Fruit fly (Drosophila melanogaster) whole organism, embryonic: ENCODE data around the gene Jhbp2.

ENCODE experiments used
- ATbp ChIP-seq: fragments of 200-800 bp; sonication (Bioruptor generic); optimal IDR thresholded peaks from 2 replicates; lab custom pipeline; 2017; ENCODE audit warnings: missing biosample characterization, mild to moderate bottlenecking, missing genetic modification characterization, missing genetic modification reagents
- Atf-2 ChIP-seq: fragments of 200-800 bp; sonication (Bioruptor generic); optimal IDR thresholded peaks from 2 replicates; lab custom pipeline; 2016; ENCODE audit warnings: missing biosample characterization, missing genetic modification characterization
- CG10267 ChIP-seq: fragments of 200-800 bp; sonication (Bioruptor generic); optimal IDR thresholded peaks from 2 replicates; lab custom pipeline; 2018; ENCODE audit warnings: missing biosample characterization, mild to moderate bottlenecking, missing genetic modification characterization, moderate library complexity
- CG10543 ChIP-seq: fragments of 200-800 bp; sonication (Bioruptor generic); optimal IDR thresholded peaks from 3 replicates; lab custom pipeline; 2017; ENCODE audit warnings: missing biosample characterization, mild to moderate bottlenecking, missing genetic modification characterization, moderate library complexity
- CG12236 ChIP-seq: fragments of 200-800 bp; sonication (Bioruptor generic); optimal IDR thresholded peaks from 2 replicates; lab custom pipeline; 2016; ENCODE audit warnings: missing biosample characterization, missing genetic modification characterization
- CG1233 ChIP-seq: fragments of 200-800 bp; sonication (Bioruptor generic); optimal IDR thresholded peaks from 4 replicates; lab custom pipeline; 2018; ENCODE audit warnings: missing biosample characterization, mild to moderate bottlenecking, missing genetic modification characterization
- CG13775 ChIP-seq: fragments of 200-800 bp; sonication (Bioruptor generic); optimal IDR thresholded peaks from 3 replicates; lab custom pipeline; 2017; ENCODE audit warnings: missing biosample characterization, mild to moderate bottlenecking, missing genetic modification characterization
- CG14050 ChIP-seq: fragments of 200-800 bp; sonication (Bioruptor generic); IDR thresholded peaks from 3 replicates; pipeline ENCODE4 v1.3.6; 2022; ENCODE audit warnings: missing biosample characterization, missing genetic modification characterization
- CG14965 ChIP-seq: fragments of 200-800 bp; sonication (Bioruptor generic); optimal IDR thresholded peaks from 2 replicates; lab custom pipeline; 2016; ENCODE audit warnings: missing biosample characterization, missing genetic modification characterization, borderline replicate concordance
- CG15269 ChIP-seq: fragments of 200-800 bp; sonication (Bioruptor generic); optimal IDR thresholded peaks from 2 replicates; lab custom pipeline; 2018; ENCODE audit warnings: missing biosample characterization, mild to moderate bottlenecking, missing genetic modification characterization, moderate library complexity
- CG15479 ChIP-seq: fragments of 200-800 bp; sonication (Bioruptor generic); optimal IDR thresholded peaks from 3 replicates; lab custom pipeline; 2019; ENCODE audit warnings: missing biosample characterization, mild to moderate bottlenecking, missing genetic modification characterization, moderate library complexity
- CG15514 ChIP-seq: fragments of 200-800 bp; sonication (Bioruptor generic); optimal IDR thresholded peaks from 3 replicates; lab custom pipeline; 2017; ENCODE audit warnings: missing biosample characterization, missing genetic modification characterization, mild to moderate bottlenecking, moderate library complexity, missing genetic modification reagents
- CG1647 ChIP-seq: fragments of 200-800 bp; sonication (Bioruptor generic); optimal IDR thresholded peaks from 3 replicates; lab custom pipeline; 2016; ENCODE audit warnings: missing biosample characterization, missing genetic modification characterization
- CG1832 ChIP-seq: fragments of 200-800 bp; sonication (Bioruptor generic); optimal IDR thresholded peaks from 2 replicates; lab custom pipeline; 2017; ENCODE audit warnings: missing biosample characterization, mild to moderate bottlenecking, missing genetic modification characterization, inconsistent platforms
- CG18764 ChIP-seq: fragments of 200-800 bp; sonication (Bioruptor generic); optimal IDR thresholded peaks from 3 replicates; lab custom pipeline; 2016; ENCODE audit warnings: missing biosample characterization, missing genetic modification characterization
- CG2202 ChIP-seq: fragments of 200-800 bp; sonication (Bioruptor generic); optimal IDR thresholded peaks from 2 replicates; lab custom pipeline; 2018; ENCODE audit warnings: missing biosample characterization, mild to moderate bottlenecking, missing genetic modification characterization
- CG30431 ChIP-seq: fragments of 200-800 bp; sonication (Bioruptor generic); optimal IDR thresholded peaks from 2 replicates; lab custom pipeline; 2017; ENCODE audit warnings: missing biosample characterization, missing genetic modification characterization
- CG3065 ChIP-seq: fragments of 200-800 bp; sonication (Bioruptor generic); optimal IDR thresholded peaks from 2 replicates; lab custom pipeline; 2016; ENCODE audit warnings: missing biosample characterization, missing genetic modification characterization
- CG31224 ChIP-seq: fragments of 200-800 bp; sonication (Bioruptor generic); IDR thresholded peaks from 2 replicates; pipeline ENCODE4 v1.3.6; 2022; ENCODE audit warnings: missing biosample characterization, missing genetic modification characterization
- CG33213 ChIP-seq: fragments of 200-800 bp; sonication (Bioruptor generic); optimal IDR thresholded peaks from 3 replicates; lab custom pipeline; 2016; ENCODE audit warnings: missing biosample characterization, missing genetic modification characterization
- CG6254 ChIP-seq: fragments of 200-800 bp; sonication (Bioruptor generic); optimal IDR thresholded peaks from 3 replicates; lab custom pipeline; 2017; ENCODE audit warnings: mild to moderate bottlenecking, missing biosample characterization, missing genetic modification reagents, missing genetic modification characterization
- CG7357 ChIP-seq: fragments of 200-800 bp; sonication (Bioruptor generic); IDR thresholded peaks from 3 replicates; pipeline ENCODE4 v1.3.6; 2022; ENCODE audit warnings: missing biosample characterization, missing genetic modification characterization
- CG8290 ChIP-seq, 3 experiments: fragments of 200-800 bp; sonication (Bioruptor generic); optimal IDR thresholded peaks; 2 replicates each; lab custom pipeline; 2016 to 2019; ENCODE audit warnings: missing biosample characterization in 3 of 3, missing genetic modification characterization in 3 of 3, mild to moderate bottlenecking in 2 of 3, moderate library complexity in 1 of 3
- Dbx ChIP-seq: fragments of 200-800 bp; sonication (Bioruptor generic); IDR thresholded peaks from 3 replicates; pipeline ENCODE4 v1.3.6; 2022; ENCODE audit warnings: missing biosample characterization, missing genetic modification characterization
- E2f1 ChIP-seq: fragments of 200-800 bp; sonication (Bioruptor generic); IDR thresholded peaks from 2 replicates; pipeline ENCODE4 v1.3.6; 2022; ENCODE audit warnings: missing biosample characterization, missing genetic modification characterization
- Hand ChIP-seq: fragments of 200-800 bp; sonication (Bioruptor generic); optimal IDR thresholded peaks from 2 replicates; lab custom pipeline; 2017; ENCODE audit warnings: mild to moderate bottlenecking, missing biosample characterization, missing genetic modification reagents, missing genetic modification characterization
- Hey ChIP-seq: fragments of 200-800 bp; sonication (Bioruptor generic); optimal IDR thresholded peaks from 3 replicates; lab custom pipeline; 2018; ENCODE audit warnings: missing biosample characterization, mild to moderate bottlenecking, missing genetic modification characterization
- Lhr ChIP-seq: fragments of 200-800 bp; sonication (Bioruptor generic); optimal IDR thresholded peaks from 3 replicates; lab custom pipeline; 2017; ENCODE audit warnings: mild to moderate bottlenecking, missing biosample characterization, missing genetic modification reagents, missing genetic modification characterization
- Med ChIP-seq: fragments of 200-800 bp; sonication (Bioruptor generic); peaks from one replicate; lab custom pipeline; 2016; ENCODE audit warnings: missing biosample characterization, missing genetic modification characterization, mild to moderate bottlenecking, inconsistent platforms, moderate library complexity
- Nf-YB ChIP-seq: fragments of 200-800 bp; sonication (Bioruptor generic); optimal IDR thresholded peaks from 3 replicates; lab custom pipeline; 2019; ENCODE audit warnings: missing biosample characterization, mild to moderate bottlenecking, missing genetic modification characterization, moderate library complexity
- Opbp ChIP-seq: fragments of 200-800 bp; sonication (Bioruptor generic); IDR thresholded peaks from 3 replicates; pipeline ENCODE4 v1.3.6; 2022; ENCODE audit warnings: missing biosample characterization, missing genetic modification characterization; ENCODE audit not compliant: partially characterized antibody
- Sox102F ChIP-seq: fragments of 200-800 bp; sonication (Bioruptor generic); optimal IDR thresholded peaks from 2 replicates; lab custom pipeline; 2018; ENCODE audit warnings: missing biosample characterization, mild to moderate bottlenecking, missing genetic modification characterization, moderate library complexity
- Xrp1 ChIP-seq: fragments of 200-800 bp; sonication (Bioruptor generic); IDR thresholded peaks from 2 replicates; pipeline ENCODE4 v1.3.6; 2022; ENCODE audit warnings: missing biosample characterization, missing genetic modification characterization
- bigmax ChIP-seq: fragments of 200-800 bp; sonication (Bioruptor generic); optimal IDR thresholded peaks from 2 replicates; lab custom pipeline; 2018; ENCODE audit warnings: missing biosample characterization, mild to moderate bottlenecking, missing genetic modification characterization
- crc ChIP-seq: fragments of 200-800 bp; sonication (Bioruptor generic); optimal IDR thresholded peaks from 2 replicates; lab custom pipeline; 2016; ENCODE audit warnings: missing biosample characterization, missing genetic modification characterization
- dpn ChIP-seq, 2 experiments: fragments of 200-800 bp; sonication (Bioruptor generic); optimal IDR thresholded peaks; 3 replicates each; lab custom pipeline; 2016; ENCODE audit warnings: missing biosample characterization in 2 of 2, missing genetic modification characterization in 2 of 2
- fd64A ChIP-seq: fragments of 200-800 bp; sonication (Bioruptor generic); optimal IDR thresholded peaks from 3 replicates; lab custom pipeline; 2018; ENCODE audit warnings: missing biosample characterization, mild to moderate bottlenecking, missing genetic modification characterization
- fru ChIP-seq: fragments of >200 bp; optimal IDR thresholded peaks from 2 replicates; lab custom pipeline; 2017
- ftz-f1 ChIP-seq: fragments of 200-800 bp; sonication (Bioruptor generic); optimal IDR thresholded peaks from 2 replicates; lab custom pipeline; 2016; ENCODE audit warnings: missing biosample characterization, missing genetic modification characterization
- fu2 ChIP-seq: fragments of 200-800 bp; sonication (Bioruptor generic); optimal IDR thresholded peaks from 2 replicates; lab custom pipeline; 2016; ENCODE audit warnings: missing biosample characterization, missing genetic modification characterization
- gcm2 ChIP-seq: fragments of 200-800 bp; sonication (Bioruptor generic); optimal IDR thresholded peaks from 2 replicates; lab custom pipeline; 2016; ENCODE audit warnings: missing biosample characterization, missing genetic modification characterization
- h ChIP-seq: fragments of >200 bp; optimal IDR thresholded peaks from 2 replicates; lab custom pipeline; 2017
- kay ChIP-seq: fragments of 200-800 bp; sonication (Bioruptor generic); optimal IDR thresholded peaks from 2 replicates; lab custom pipeline; 2016; ENCODE audit warnings: missing biosample characterization, missing genetic modification characterization
- kni ChIP-seq: fragments of 200-800 bp; sonication (Bioruptor generic); optimal IDR thresholded peaks from 3 replicates; lab custom pipeline; 2017; ENCODE audit warnings: mild to moderate bottlenecking, missing biosample characterization, missing genetic modification reagents, missing genetic modification characterization
- lbe ChIP-seq: fragments of 200-800 bp; sonication (Bioruptor generic); optimal IDR thresholded peaks from 2 replicates; lab custom pipeline; 2016; ENCODE audit warnings: missing biosample characterization, mild to moderate bottlenecking, missing genetic modification characterization
- mld ChIP-seq: fragments of 200-800 bp; sonication (Bioruptor generic); IDR thresholded peaks from 3 replicates; pipeline ENCODE4 v1.3.6; 2022; ENCODE audit warnings: missing biosample characterization, missing genetic modification characterization; ENCODE audit not compliant: partially characterized antibody
- org-1 ChIP-seq: fragments of 200-800 bp; sonication (Bioruptor generic); optimal IDR thresholded peaks from 2 replicates; lab custom pipeline; 2017; ENCODE audit warnings: missing biosample characterization, missing genetic modification characterization
- schlank ChIP-seq: fragments of 200-800 bp; sonication (Bioruptor generic); optimal IDR thresholded peaks from 2 replicates; lab custom pipeline; 2018; ENCODE audit warnings: missing biosample characterization, mild to moderate bottlenecking, missing genetic modification characterization
- vnd ChIP-seq: fragments of 200-800 bp; sonication (Bioruptor generic); IDR thresholded peaks from 3 replicates; pipeline ENCODE4 v1.3.6; 2022; ENCODE audit warnings: missing biosample characterization, missing genetic modification characterization; ENCODE audit not compliant: partially characterized antibody

The Jhbp2 gene

dm6 chr3R:4910839-4911341 lies 50.3 kb downstream of the Jhbp2 start (continued):
- peak; percentile 51 for TF ChIP-seq CG10543 (GFP tag; lab: Kevin White, UChicago)
- peak; percentile 41 for TF ChIP-seq ftz-f1 (GFP tag; lab: Kevin White, UChicago)
- no peak for TF ChIP-seq CG15269
- TF ChIP-seq CG13775 (GFP tag; lab: Kevin White, UChicago), result no peak
- no peak for TF ChIP-seq fd64A (GFP tag; lab: Kevin White, UChicago)
- TF ChIP-seq crc (GFP tag; lab: Kevin White, UChicago), result no peak
- no peak for TF ChIP-seq bigmax (GFP tag; lab: Kevin White, UChicago)
- no peak for TF ChIP-seq Opbp
- peak; percentile 18 for TF ChIP-seq schlank (tag; lab: Kevin White, UChicago)
- TF ChIP-seq fu2 (GFP tag; lab: Kevin White, UChicago), result no peak
- TF ChIP-seq Nf-YB, result no peak
- peak; percentile 51 for TF ChIP-seq CG15479 (GFP tag; lab: Kevin White, UChicago)
- TF ChIP-seq org-1 (GFP tag; lab: Kevin White, UChicago), result no peak
- peak; percentile 57 for TF ChIP-seq kni (GFP tag; lab: Kevin White, UChicago)
- no peak for TF ChIP-seq Atf-2 (GFP tag; lab: Kevin White, UChicago)
- TF ChIP-seq CG8290 (GFP tag; optimal IDR thresholded peaks at IDR 0.05; lab: Kevin White, UChicago), result no peak
- peak in 1 of 2 experiments; percentile 49 for TF ChIP-seq CG8290 (tag; optimal IDR thresholded peaks at IDR 0.05; lab: Kevin White, UChicago)
- TF ChIP-seq gcm2, result no peak
- no peak for TF ChIP-seq kay (GFP tag; lab: Kevin White, UChicago)
- TF ChIP-seq fru (lab: Kevin White, UChicago), result no peak

- no peak for TF ChIP-seq CG31224 (GFP tag; lab: Robert Waterston, UW)
- TF ChIP-seq Lhr (GFP tag; lab: Kevin White, UChicago), result peak; percentile 14
- TF ChIP-seq Sox102F (GFP tag; lab: Kevin White, UChicago), result peak; percentile 7
- TF ChIP-seq CG18764, result peak; percentile 38
- no peak for TF ChIP-seq CG1647 (GFP tag; lab: Kevin White, UChicago)
- TF ChIP-seq CG14050 (GFP tag; lab: Robert Waterston, UW), result no peak
- peak; percentile 9 for TF ChIP-seq lbe
- no peak for TF ChIP-seq h
- TF ChIP-seq Dbx (GFP tag; lab: Robert Waterston, UW), result peak; percentile 67; the same call in 2 of the 3 replicates
- peak; percentile 91 for TF ChIP-seq vnd (GFP tag; lab: Robert Waterston, UW)
- TF ChIP-seq ATbp, result peak; percentile 8
- TF ChIP-seq CG15514, result peak; percentile 64
- TF ChIP-seq CG30431 (GFP tag; lab: Kevin White, UChicago), result no peak
- TF ChIP-seq kay (GFP tag; lab: Kevin White, UChicago), result no peak
- TF ChIP-seq CG12236 (GFP tag; lab: Kevin White, UChicago), result no peak
- TF ChIP-seq Med (GFP tag; lab: Kevin White, UChicago), result peak; percentile 88
- peak; percentile 31 for TF ChIP-seq Xrp1 (GFP tag; lab: Robert Waterston, UW)
- peak; percentile 69 for TF ChIP-seq CG10267 (tag; lab: Kevin White, UChicago)
- peak; percentile 65 for TF ChIP-seq CG6254 (GFP tag; lab: Kevin White, UChicago)
- TF ChIP-seq CG33213, result no peak
- peak; percentile 14 for TF ChIP-seq CG1233 (GFP tag; lab: Kevin White, UChicago)
- no peak for TF ChIP-seq Hand (GFP tag; lab: Kevin White, UChicago)
- no peak for TF ChIP-seq Hey
- no peak for TF ChIP-seq CG7357 (GFP tag; lab: Robert Waterston, UW)
- TF ChIP-seq CG3065 (GFP tag; lab: Kevin White, UChicago), result no peak
- peak; percentile 85 for TF ChIP-seq mld (GFP tag; lab: Robert Waterston, UW)
- TF ChIP-seq E2f1 (GFP tag; lab: Robert Waterston, UW), result peak; percentile 34; the same call in 1 of the 2 replicates
- no peak for TF ChIP-seq CG1832 (GFP tag; lab: Kevin White, UChicago)
- TF ChIP-seq CG14965, result no peak
- peak; percentile 30 to 40 for TF ChIP-seq dpn (GFP tag; optimal IDR thresholded peaks at IDR 0.05; lab: Kevin White, UChicago)
- TF ChIP-seq CG2202 (tag; lab: Kevin White, UChicago), result peak; percentile 21
These were observed 50.8 kb downstream of the Jhbp2 start, which contains the start of gene Cdep for dm6 chr3R:4910365-4910810. Cdep (plus strand) TSS chr3R:4910552.
